Worm (Caenorhabditis elegans) whole organism, late embryonic: ENCODE measurements around the gene F35C8.5.
A peak's percentile ranks its signal among the peaks of the same experiment; 100 is the strongest.

Experiments
- C08G9.2 ChIP-seq: sonication (generic microtip); optimal IDR thresholded peaks from 2 replicates; lab custom pipeline; 2016; ENCODE audit warnings: mild to moderate bottlenecking, missing genetic modification characterization, moderate library complexity, missing compliant biosample characterization
- C38D4.7 ChIP-seq: fragments of 200-800 bp; sonication (Bioruptor generic); optimal IDR thresholded peaks from 2 replicates; lab custom pipeline; 2018; ENCODE audit warnings: mild to moderate bottlenecking, missing genetic modification characterization, moderate library complexity, missing compliant biosample characterization
- F13H6.1 ChIP-seq: sonication (generic microtip); optimal IDR thresholded peaks from 2 replicates; lab custom pipeline; 2016; ENCODE audit warnings: missing genetic modification characterization, missing compliant biosample characterization
- K09A11.1 ChIP-seq: sonication (generic microtip); optimal IDR thresholded peaks from 2 replicates; lab custom pipeline; 2017; ENCODE audit warnings: antibody characterized with exemption, mild to moderate bottlenecking, missing genetic modification characterization, missing compliant biosample characterization; ENCODE audit not compliant: insufficient read depth
- T23F11.4 ChIP-seq: fragments of 200-800 bp; sonication (Bioruptor generic); optimal IDR thresholded peaks from 2 replicates; lab custom pipeline; 2018; ENCODE audit warnings: mild to moderate bottlenecking, missing genetic modification characterization, missing compliant biosample characterization
- ahr-1 ChIP-seq: sonication (generic microtip); optimal IDR thresholded peaks from 2 replicates; lab custom pipeline; 2016; ENCODE audit warnings: missing genetic modification characterization, missing compliant biosample characterization
- ama-1 ChIP-seq: fragments of 150-350 bp; optimal IDR thresholded peaks from 2 replicates; lab custom pipeline; 2014
- ceh-19 ChIP-seq: fragments of 200-800 bp; sonication (Bioruptor generic); optimal IDR thresholded peaks from 2 replicates; lab custom pipeline; 2018; ENCODE audit warnings: mild to moderate bottlenecking, missing genetic modification characterization, missing compliant biosample characterization
- ceh-2 ChIP-seq: sonication (generic microtip); optimal IDR thresholded peaks from 2 replicates; lab custom pipeline; 2016; ENCODE audit warnings: missing genotype, missing genetic modification characterization, missing compliant biosample characterization
- ceh-24 ChIP-seq: sonication (generic microtip); optimal IDR thresholded peaks from 2 replicates; lab custom pipeline; 2016; ENCODE audit warnings: mild to moderate bottlenecking, missing genetic modification characterization, missing compliant biosample characterization
- ceh-31 ChIP-seq: sonication (generic microtip); optimal IDR thresholded peaks from 2 replicates; lab custom pipeline; 2016; ENCODE audit warnings: missing genetic modification characterization, missing compliant biosample characterization
- ceh-34 ChIP-seq: sonication (generic microtip); optimal IDR thresholded peaks from 2 replicates; lab custom pipeline; 2016; ENCODE audit warnings: mild to moderate bottlenecking, missing genetic modification characterization, missing compliant biosample characterization
- ceh-6 ChIP-seq: fragments of 200-800 bp; sonication (Bioruptor generic); optimal IDR thresholded peaks from 2 replicates; lab custom pipeline; 2018; ENCODE audit warnings: mild to moderate bottlenecking, missing genetic modification characterization, missing compliant biosample characterization
- ceh-9 ChIP-seq: sonication (generic microtip); optimal IDR thresholded peaks from 2 replicates; lab custom pipeline; 2016; ENCODE audit warnings: mild to moderate bottlenecking, missing genetic modification characterization, inconsistent platforms, missing compliant biosample characterization
- dve-1 ChIP-seq: sonication (generic microtip); optimal IDR thresholded peaks from 2 replicates; lab custom pipeline; 2017; ENCODE audit warnings: antibody characterized with exemption, mild to moderate bottlenecking, missing genetic modification characterization, missing compliant biosample characterization
- elt-2 ChIP-seq: sonication (generic microtip); optimal IDR thresholded peaks from 2 replicates; lab custom pipeline; 2016; ENCODE audit warnings: missing genetic modification reagents, missing genetic modification characterization, missing compliant biosample characterization
- ets-4 ChIP-seq: sonication (generic microtip); optimal IDR thresholded peaks from 2 replicates; lab custom pipeline; 2016; ENCODE audit warnings: missing genetic modification characterization, missing compliant biosample characterization
- eyg-1 ChIP-seq: sonication (generic microtip); optimal IDR thresholded peaks from 2 replicates; lab custom pipeline; 2016; ENCODE audit warnings: missing genotype, missing genetic modification characterization, missing compliant biosample characterization
- fax-1 ChIP-seq: sonication (generic microtip); optimal IDR thresholded peaks from 2 replicates; lab custom pipeline; 2016; ENCODE audit warnings: missing genotype, missing genetic modification characterization, missing compliant biosample characterization
- fkh-6 ChIP-seq: sonication (generic microtip); optimal IDR thresholded peaks from 2 replicates; lab custom pipeline; 2016; ENCODE audit warnings: missing genetic modification characterization, missing compliant biosample characterization
- hlh-13 ChIP-seq: fragments of 200-800 bp; sonication (Bioruptor generic); optimal IDR thresholded peaks from 2 replicates; lab custom pipeline; 2018; ENCODE audit warnings: mild to moderate bottlenecking, missing genetic modification characterization, missing compliant biosample characterization
- hlh-15 ChIP-seq: sonication (generic microtip); optimal IDR thresholded peaks from 2 replicates; lab custom pipeline; 2016; ENCODE audit warnings: missing genetic modification characterization, missing compliant biosample characterization
- hlh-30 ChIP-seq: sonication (generic microtip); optimal IDR thresholded peaks from 2 replicates; lab custom pipeline; 2017; ENCODE audit warnings: antibody characterized with exemption, missing genetic modification characterization, missing compliant biosample characterization; ENCODE audit not compliant: insufficient read depth
- hlh-6 ChIP-seq: sonication (generic microtip); optimal IDR thresholded peaks from 2 replicates; lab custom pipeline; 2016; ENCODE audit warnings: missing genotype, missing genetic modification characterization, missing compliant biosample characterization
- lim-6 ChIP-seq: sonication (generic microtip); optimal IDR thresholded peaks from 2 replicates; lab custom pipeline; 2016; ENCODE audit warnings: missing genetic modification characterization, missing compliant biosample characterization
- mec-3 ChIP-seq: sonication (generic microtip); optimal IDR thresholded peaks from 2 replicates; lab custom pipeline; 2016; ENCODE audit warnings: borderline replicate concordance, missing genetic modification characterization, missing compliant biosample characterization
- nhr-232 ChIP-seq: sonication (generic microtip); optimal IDR thresholded peaks from 2 replicates; lab custom pipeline; 2016; ENCODE audit warnings: missing genetic modification characterization, missing compliant biosample characterization
- npax-4 ChIP-seq: sonication (generic microtip); optimal IDR thresholded peaks from 2 replicates; lab custom pipeline; 2016; ENCODE audit warnings: missing genetic modification characterization, missing compliant biosample characterization
- pax-1 ChIP-seq: fragments of 150-350 bp; optimal IDR thresholded peaks from 2 replicates; lab custom pipeline; 2014; ENCODE audit warnings: missing biosample characterization, missing genetic modification characterization
- pros-1 ChIP-seq: fragments of 150-350 bp; optimal IDR thresholded peaks from 2 replicates; lab custom pipeline; 2014; ENCODE audit warnings: missing biosample characterization, missing genetic modification reagents, missing genetic modification characterization
- ref-2 ChIP-seq: sonication (generic microtip); optimal IDR thresholded peaks from 2 replicates; lab custom pipeline; 2016; ENCODE audit warnings: missing genetic modification characterization, missing compliant biosample characterization
- rnt-1 ChIP-seq: sonication (generic microtip); optimal IDR thresholded peaks from 2 replicates; lab custom pipeline; 2016; ENCODE audit warnings: missing genetic modification characterization, missing compliant biosample characterization
- syd-9 ChIP-seq: sonication (generic microtip); optimal IDR thresholded peaks from 2 replicates; lab custom pipeline; 2016; ENCODE audit warnings: mild to moderate bottlenecking, missing genetic modification characterization, moderate library complexity, missing compliant biosample characterization
- tbx-2 ChIP-seq: sonication (generic microtip); optimal IDR thresholded peaks from 2 replicates; lab custom pipeline; 2016; ENCODE audit warnings: missing genetic modification characterization, missing compliant biosample characterization
- ttx-3 ChIP-seq: sonication (generic microtip); optimal IDR thresholded peaks from 2 replicates; lab custom pipeline; 2016; ENCODE audit warnings: missing genetic modification reagents, missing genetic modification characterization, missing compliant biosample characterization
- unc-55 ChIP-seq: sonication (generic microtip); optimal IDR thresholded peaks from 2 replicates; lab custom pipeline; 2017; ENCODE audit warnings: missing biosample characterization, missing genetic modification reagents, missing genetic modification characterization
- unc-86 ChIP-seq: sonication (generic microtip); optimal IDR thresholded peaks from 2 replicates; lab custom pipeline; 2016; ENCODE audit warnings: missing genetic modification characterization, missing compliant biosample characterization
- zip-5 ChIP-seq: sonication (generic microtip); optimal IDR thresholded peaks from 2 replicates; lab custom pipeline; 2016; ENCODE audit warnings: missing genetic modification characterization, missing compliant biosample characterization
- ztf-16 ChIP-seq: sonication (generic microtip); optimal IDR thresholded peaks from 2 replicates; lab custom pipeline; 2017; ENCODE audit warnings: missing genetic modification characterization, missing compliant biosample characterization

F35C8.5 gene

DNA sequence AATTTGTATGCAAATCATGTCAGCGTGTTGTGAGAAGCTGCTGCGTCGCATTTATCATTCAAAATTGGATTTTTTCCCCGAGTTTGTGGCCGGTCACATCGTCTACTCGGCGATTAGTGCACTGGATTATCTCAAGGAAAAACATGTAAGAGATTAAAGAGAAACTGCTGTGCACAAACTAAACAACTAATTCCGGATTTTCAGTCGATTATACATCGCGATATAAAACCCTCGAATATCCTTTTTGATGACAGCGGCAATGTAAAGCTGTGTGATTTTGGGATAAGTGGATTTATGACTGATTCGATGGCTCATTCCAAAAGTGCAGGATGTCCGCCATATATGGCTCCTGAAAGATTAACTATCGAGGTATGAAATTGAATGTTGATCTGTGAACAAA, 5.0 kb downstream of the F35C8.5 start:
- TF ChIP-seq unc-86 (tag; lab: Kevin White, UChicago), result no peak
- no peak for TF ChIP-seq C08G9.2 (tag; lab: Kevin White, UChicago)
- no peak for TF ChIP-seq fkh-6
- no peak for TF ChIP-seq mec-3 (tag; lab: Kevin White, UChicago)
- TF ChIP-seq hlh-30, result no peak
- no peak for TF ChIP-seq elt-2 (tag; lab: Kevin White, UChicago)
- no peak for TF ChIP-seq ceh-9 (tag; lab: Kevin White, UChicago)
- no peak for TF ChIP-seq lim-6 (tag; lab: Kevin White, UChicago)
- TF ChIP-seq ceh-34, result no peak
- TF ChIP-seq ahr-1 (tag; lab: Kevin White, UChicago), result no peak
- TF ChIP-seq ceh-24 (tag; lab: Kevin White, UChicago), result no peak
- no peak for TF ChIP-seq dve-1 (tag; lab: Kevin White, UChicago)
- no peak for TF ChIP-seq rnt-1 (tag; lab: Kevin White, UChicago)
- TF ChIP-seq ceh-6, result no peak
- no peak for TF ChIP-seq C38D4.7
- no peak for TF ChIP-seq tbx-2 (tag; lab: Kevin White, UChicago)
- no peak for TF ChIP-seq hlh-6 (tag; lab: Kevin White, UChicago)
- no peak for TF ChIP-seq eyg-1 (tag; lab: Kevin White, UChicago)
- no peak for TF ChIP-seq T23F11.4 (GFP tag; lab: Kevin White, UChicago)
- no peak for TF ChIP-seq ceh-31 (tag; lab: Kevin White, UChicago)

DNA sequence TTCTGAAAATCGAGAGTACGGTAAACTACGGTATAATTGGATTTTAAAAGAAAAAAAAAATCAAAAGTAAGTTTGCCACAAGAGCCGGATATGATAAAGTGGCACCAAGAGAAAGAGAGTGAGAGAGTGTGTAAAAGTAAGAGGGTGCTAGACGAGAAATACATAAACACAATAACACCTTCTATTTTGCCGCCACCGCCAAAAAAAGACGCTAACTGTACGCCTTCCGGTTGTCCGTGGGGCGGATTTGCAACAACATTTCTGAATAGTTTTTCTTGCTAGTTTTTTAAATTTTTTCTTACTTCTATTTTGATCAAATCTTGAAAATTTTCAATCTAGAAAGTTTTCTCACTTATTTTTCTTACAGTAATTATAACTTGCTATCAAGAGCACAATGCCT, 7.0 kb downstream of the F35C8.5 start, which contains the start of gene F35C8.8:
Gene F35C8.8 (minus strand): TSS at position 2 of the 400 bp plus-strand sequence.
- TF ChIP-seq hlh-15 (tag; lab: Kevin White, UChicago) (no peak), syd-9 (tag; lab: Kevin White, UChicago) (no peak), fax-1 (tag; lab: Kevin White, UChicago) (no peak), ama-1 (lab: Kevin White, UChicago) (no peak), npax-4 (tag; lab: Kevin White, UChicago) (no peak), rnt-1 (tag; lab: Kevin White, UChicago) (no peak), zip-5 (no peak), dve-1 (tag; lab: Kevin White, UChicago) (no peak), C08G9.2 (tag; lab: Kevin White, UChicago) (no peak), ceh-24 (tag; lab: Kevin White, UChicago) (no peak), ztf-16 (tag; lab: Kevin White, UChicago) (no peak), unc-55 (GFP tag; lab: Kevin White, UChicago) (no peak), tbx-2 (tag; lab: Kevin White, UChicago) (no peak), hlh-13 (GFP tag; lab: Kevin White, UChicago) (no peak), ceh-19 (GFP tag; lab: Kevin White, UChicago) (no peak), nhr-232 (tag; lab: Kevin White, UChicago) (no peak), ceh-2 (tag; lab: Kevin White, UChicago) (no peak), K09A11.1 (tag; lab: Kevin White, UChicago) (no peak), hlh-30 (no peak)

DNA sequence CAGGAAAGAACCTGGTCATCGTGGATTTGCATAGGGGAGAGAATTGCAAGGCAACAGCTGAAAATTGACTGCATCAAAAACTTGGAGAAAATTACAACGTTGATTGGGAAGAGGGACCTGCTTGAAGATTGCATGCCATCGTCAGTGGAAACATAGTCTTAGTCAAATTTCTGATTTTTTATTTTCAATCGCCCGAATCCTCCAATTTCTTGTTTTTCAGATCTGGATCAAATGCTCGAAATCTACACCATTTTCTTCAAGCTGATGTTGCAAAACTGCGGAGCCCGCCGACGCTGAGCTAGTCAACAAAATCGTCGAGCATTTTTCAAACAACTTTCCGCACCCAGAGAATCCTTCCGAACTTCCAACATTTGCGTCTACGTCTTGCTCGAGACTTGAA, 8.0 kb downstream of the F35C8.5 start:
- TF ChIP-seq ref-2 (no peak), pax-1 (tag; lab: Kevin White, UChicago) (no peak), ets-4 (tag; lab: Kevin White, UChicago) (no peak), lim-6 (tag; lab: Kevin White, UChicago) (no peak), ttx-3 (tag; lab: Kevin White, UChicago) (no peak), pros-1 (no peak)

DNA sequence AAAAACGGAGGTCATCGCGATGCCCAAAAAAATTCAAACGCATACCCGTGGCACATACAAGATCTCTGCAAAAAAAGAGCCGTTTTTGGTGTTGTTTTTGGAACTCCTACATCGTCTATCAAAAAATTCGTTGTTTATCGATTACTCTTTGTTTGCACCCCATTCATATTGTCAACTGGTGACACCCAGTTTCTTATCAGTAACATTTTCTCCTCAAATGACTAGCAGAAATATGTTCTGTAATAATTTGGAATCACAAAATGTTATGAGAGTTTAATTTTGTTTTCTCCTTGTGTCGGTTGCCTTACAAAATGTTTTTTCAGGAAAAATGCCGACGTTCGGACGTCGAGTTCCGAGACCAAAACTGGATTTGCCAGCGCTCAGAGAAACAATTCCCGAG, 9.1 kb downstream of the F35C8.5 start, which contains the start of gene sek-4:
Gene sek-4 (plus strand): TSS at position 318 of the 400 bp plus-strand sequence.
- peak; percentile 10 for TF ChIP-seq elt-2 (tag; lab: Kevin White, UChicago)
- no peak for TF ChIP-seq F13H6.1
